Fruit fly (Drosophila melanogaster): ENCODE results near the gene Gyc89Db.

Gyc89Db gene

dm6 chr3R:16449187-16449973 is 27.5 kb upstream of the Gyc89Db start (continued):
- TF ChIP-seq CG5953 (GFP tag; IDR thresholded peaks at IDR 0.05): peak; percentile 92
- TF ChIP-seq shn (GFP tag; optimal IDR thresholded peaks at IDR 0.05): peak; percentile 82
- peak; percentile 97 for TF ChIP-seq CG10979 (tag; optimal IDR thresholded peaks at IDR 0.05)
- TF ChIP-seq CG2202 (tag; optimal IDR thresholded peaks at IDR 0.05): peak; percentile 89
- peak; percentile 87 for TF ChIP-seq kay (GFP tag; optimal IDR thresholded peaks at IDR 0.05)
- peak; percentile 95 for TF ChIP-seq CG16863 (GFP tag; optimal IDR thresholded peaks at IDR 0.05)
- peak; percentile 83 for TF ChIP-seq CG18599 (GFP tag; optimal IDR thresholded peaks at IDR 0.05)
- TF ChIP-seq CG16815 (GFP tag; optimal IDR thresholded peaks at IDR 0.05): peak; percentile 96
- TF ChIP-seq dati (GFP tag; IDR thresholded peaks at IDR 0.05): peak; percentile 95
- TF ChIP-seq CG10959 (GFP tag; IDR thresholded peaks at IDR 0.05): peak; percentile 98
- peak; percentile 77 for TF ChIP-seq CG6254 (GFP tag; optimal IDR thresholded peaks at IDR 0.05)
- TF ChIP-seq kni (GFP tag; optimal IDR thresholded peaks at IDR 0.05): peak; percentile 93
- no peak for TF ChIP-seq h (optimal IDR thresholded peaks at IDR 0.05)
- TF ChIP-seq Hr51 (GFP tag; optimal IDR thresholded peaks at IDR 0.05): peak; percentile 81 to 83
- TF ChIP-seq MTF-1 (GFP tag; optimal IDR thresholded peaks at IDR 0.05; ENCODE audit: borderline replicate concordance): peak; percentile 91
- TF ChIP-seq CG14667 (GFP tag; IDR thresholded peaks at IDR 0.05): peak; percentile 95
- peak; percentile 71 for TF ChIP-seq CG15011 (GFP tag; optimal IDR thresholded peaks at IDR 0.05)
- TF ChIP-seq eve (GFP tag; optimal IDR thresholded peaks at IDR 0.05): no peak
- TF ChIP-seq hth (optimal IDR thresholded peaks at IDR 0.05): no peak
- peak; percentile 94 for TF ChIP-seq Asciz (GFP tag; optimal IDR thresholded peaks at IDR 0.05)
- TF ChIP-seq inv (GFP tag; IDR thresholded peaks at IDR 0.05; ENCODE audit: partially characterized antibody): peak; percentile 65; the same call in 1 of the 2 replicates
- TF ChIP-seq Elba2 (GFP tag; optimal IDR thresholded peaks at IDR 0.05): peak; percentile 31
- TF ChIP-seq gem (tag; optimal IDR thresholded peaks at IDR 0.05): peak; percentile 96
- peak; percentile 96 for TF ChIP-seq lmd (GFP tag; IDR thresholded peaks at IDR 0.05)
- TF ChIP-seq CG12236 (GFP tag; optimal IDR thresholded peaks at IDR 0.05): peak; percentile 83
- peak; percentile 86 for TF ChIP-seq CG5180 (GFP tag; optimal IDR thresholded peaks at IDR 0.05)
- TF ChIP-seq CG18764 (GFP tag; optimal IDR thresholded peaks at IDR 0.05): peak; percentile 86
- TF ChIP-seq lov (optimal IDR thresholded peaks at IDR 0.05): no peak
- peak; percentile 95 for TF ChIP-seq lov (GFP tag; IDR thresholded peaks at IDR 0.05)
- peak; percentile 34 for TF ChIP-seq emc (GFP tag; optimal IDR thresholded peaks at IDR 0.05)
- TF ChIP-seq fd64A (GFP tag; optimal IDR thresholded peaks at IDR 0.05): peak; percentile 92
- TF ChIP-seq Lim3 (GFP tag; IDR thresholded peaks at IDR 0.05): peak; percentile 66; the same call in 1 of the 2 replicates
- TF ChIP-seq CG12391 (tag; optimal IDR thresholded peaks at IDR 0.05): peak; percentile 92
- TF ChIP-seq CG6765 (GFP tag; optimal IDR thresholded peaks at IDR 0.05): no peak
- peak; percentile 62 for TF ChIP-seq ash1 (GFP tag; optimal IDR thresholded peaks at IDR 0.05)
- peak; percentile 83 for TF ChIP-seq CG12155 (GFP tag; optimal IDR thresholded peaks at IDR 0.05)
- no peak for TF ChIP-seq corto (GFP tag; optimal IDR thresholded peaks at IDR 0.05)
- TF ChIP-seq gsb (GFP tag; IDR thresholded peaks at IDR 0.05): peak; percentile 75
- TF ChIP-seq her (GFP tag; optimal IDR thresholded peaks at IDR 0.05): peak; percentile 75
- peak; percentile 96 for TF ChIP-seq H2.0 (GFP tag; IDR thresholded peaks at IDR 0.05)
- peak; percentile 96 for TF ChIP-seq gt (GFP tag; IDR thresholded peaks at IDR 0.05)
- TF ChIP-seq Sox100B (GFP tag; optimal IDR thresholded peaks at IDR 0.05): peak; percentile 88
- TF ChIP-seq dpn (GFP tag; optimal IDR thresholded peaks at IDR 0.05): peak; percentile 92 to 95
- no peak for TF ChIP-seq zf30C (GFP tag; optimal IDR thresholded peaks at IDR 0.05)
- peak; percentile 96 for TF ChIP-seq Abd-B (GFP tag; optimal IDR thresholded peaks at IDR 0.05)
- peak; percentile 99 for TF ChIP-seq sens (GFP tag)
- TF ChIP-seq CG7745 (tag; optimal IDR thresholded peaks at IDR 0.05): peak; percentile 75
- peak; percentile 96 for TF ChIP-seq dan (GFP tag; IDR thresholded peaks at IDR 0.05)
- TF ChIP-seq disco-r (GFP tag; optimal IDR thresholded peaks at IDR 0.05): peak; percentile 80
- peak; percentile 66 for TF ChIP-seq CG13123 (GFP tag; optimal IDR thresholded peaks at IDR 0.05)

Data from whole organism, embryonic.